Worm (Caenorhabditis elegans): ENCODE results near the gene T06D4.2.

The T06D4.2 gene

ce11 chrII:3349820-3350291 lies 35.8 kb downstream of the T06D4.2 start, which contains the start of gene F14D2.8:
TSS of gene F14D2.8 (minus strand) at chrII:3349870.
- no peak for TF ChIP-seq ama-1 (optimal IDR thresholded peaks at IDR 0.05)
- no peak for TF ChIP-seq zfp-2 (tag; optimal IDR thresholded peaks at IDR 0.05)
- no peak for TF ChIP-seq ztf-11 (tag; optimal IDR thresholded peaks at IDR 0.05)
- no peak for TF ChIP-seq aha-1 (tag)
- TF ChIP-seq cey-2 (tag; optimal IDR thresholded peaks at IDR 0.05; ENCODE audit: borderline replicate concordance, insufficient read depth): no peak
- no peak for TF ChIP-seq F10B5.3 (tag; optimal IDR thresholded peaks at IDR 0.05)
- TF ChIP-seq lin-29 (GFP tag; IDR thresholded peaks at IDR 0.05): no peak
- TF ChIP-seq ctbp-1 (GFP tag; IDR thresholded peaks at IDR 0.05): no peak
- no peak for TF ChIP-seq nhr-10 (tag; optimal IDR thresholded peaks at IDR 0.05)
- no peak for TF ChIP-seq daf-12 (tag; optimal IDR thresholded peaks at IDR 0.05)
- no peak for TF ChIP-seq ceh-32 (tag; optimal IDR thresholded peaks at IDR 0.05; ENCODE audit: poor library complexity)
- no peak for TF ChIP-seq nhr-111 (GFP tag; optimal IDR thresholded peaks at IDR 0.05)
- TF ChIP-seq ceh-20 (GFP tag; IDR thresholded peaks at IDR 0.05): no peak
- no peak for TF ChIP-seq F44E2.7 (GFP tag; IDR thresholded peaks at IDR 0.05)
- TF ChIP-seq spr-1 (tag; optimal IDR thresholded peaks at IDR 0.05): no peak
- no peak for TF ChIP-seq T26A8.4 (GFP tag; IDR thresholded peaks at IDR 0.05)
- TF ChIP-seq nhr-28 (tag; optimal IDR thresholded peaks at IDR 0.05): no peak
- TF ChIP-seq pqm-1 (tag; optimal IDR thresholded peaks at IDR 0.05): no peak
- no peak for TF ChIP-seq snpc-4 (tag; optimal IDR thresholded peaks at IDR 0.05)
- TF ChIP-seq lin-15B (tag; optimal IDR thresholded peaks at IDR 0.05): no peak

ce11 chrII:3347940-3348610 lies 37.6 kb downstream of the T06D4.2 start, which contains the start of the genes F14D2.14 and bath-29:
TSS of gene F14D2.14 (minus strand) at chrII:3347990.
TSS of gene bath-29 (plus strand) at chrII:3348560.
- no peak for TF ChIP-seq unc-39 (tag; optimal IDR thresholded peaks at IDR 0.05)
- TF ChIP-seq aha-1 (tag): peak; percentile 33

ce11 chrII:3346328-3346780 lies 39.4 kb downstream of the T06D4.2 start, which contains the start of gene bath-30:
TSS of gene bath-30 (minus strand) at chrII:3346378.
- TF ChIP-seq lin-38 (GFP tag; IDR thresholded peaks at IDR 0.05): 0 out of 2 replicates have a peak, but pooled peaks have one; percentile 12
- TF ChIP-seq T26A8.4 (GFP tag; IDR thresholded peaks at IDR 0.05): no peak

ce11 chrII:3344917-3345316 lies 40.8 kb downstream of the T06D4.2 start, which contains the start of gene bath-28:
TSS of gene bath-28 (minus strand) at chrII:3344967.
- no peak for TF ChIP-seq nhr-10 (tag; optimal IDR thresholded peaks at IDR 0.05)
- no peak for TF ChIP-seq gei-8 (GFP tag; optimal IDR thresholded peaks at IDR 0.05)
- no peak for TF ChIP-seq set-16 (GFP tag; IDR thresholded peaks at IDR 0.05)
- TF ChIP-seq F37D6.2 (tag; optimal IDR thresholded peaks at IDR 0.05): no peak
- TF ChIP-seq php-3 (GFP tag; IDR thresholded peaks at IDR 0.05): no peak
- TF ChIP-seq vab-7 (GFP tag; IDR thresholded peaks at IDR 0.05): no peak
- no peak for TF ChIP-seq ztf-11 (tag; optimal IDR thresholded peaks at IDR 0.05)
- no peak for TF ChIP-seq dmd-6 (GFP tag; IDR thresholded peaks at IDR 0.05)
- no peak for TF ChIP-seq sdz-12 (GFP tag; optimal IDR thresholded peaks at IDR 0.05)
- TF ChIP-seq spr-3 (GFP tag; optimal IDR thresholded peaks at IDR 0.05): no peak
- TF ChIP-seq pqm-1 (tag; optimal IDR thresholded peaks at IDR 0.05): no peak
- no peak for TF ChIP-seq nhr-42 (GFP tag; IDR thresholded peaks at IDR 0.05)
- TF ChIP-seq lin-38 (GFP tag; IDR thresholded peaks at IDR 0.05): no peak
- no peak for TF ChIP-seq zip-2 (tag; optimal IDR thresholded peaks at IDR 0.05)
- no peak for TF ChIP-seq lin-13 (GFP tag; optimal IDR thresholded peaks at IDR 0.05)

ce11 chrII:3343714-3344113 lies 42.0 kb downstream of the T06D4.2 start, which contains the start of gene F14D2.15:
TSS of gene F14D2.15 (minus strand) at chrII:3343814.
- TF ChIP-seq snpc-1.2 (GFP tag; IDR thresholded peaks at IDR 0.05) (no peak), lin-13 (GFP tag; optimal IDR thresholded peaks at IDR 0.05) (no peak), saeg-2 (GFP tag; IDR thresholded peaks at IDR 0.05) (no peak), ceh-28 (tag; optimal IDR thresholded peaks at IDR 0.05) (peak; percentile 49), egl-43 (GFP tag; IDR thresholded peaks at IDR 0.05) (no peak)

Measured in whole organism, L4 larva.